Worm (Caenorhabditis elegans) whole organism, mixed stage, embryonic: ENCODE measurements around the gene kcnl-4.

ENCODE experiments used
- blmp-1 ChIP-seq: fragments of 150-350 bp; optimal IDR thresholded peaks from 2 replicates; lab custom pipeline; 2014; ENCODE audit warnings: missing biosample characterization, missing genetic modification characterization
- ceh-83 ChIP-seq: fragments of 200-800 bp; sonication (Bioruptor generic); optimal IDR thresholded peaks from 2 replicates; lab custom pipeline; 2018; ENCODE audit warnings: mild to moderate bottlenecking, missing genetic modification characterization, missing compliant biosample characterization
- cnd-1 ChIP-seq: fragments of 200-800 bp; sonication (Bioruptor generic); optimal IDR thresholded peaks from 2 replicates; lab custom pipeline; 2018; ENCODE audit warnings: mild to moderate bottlenecking, missing genetic modification characterization, missing compliant biosample characterization
- drap-1 ChIP-seq: fragments of 200-800 bp; sonication (Bioruptor generic); optimal IDR thresholded peaks from 3 replicates; lab custom pipeline; 2018; ENCODE audit warnings: mild to moderate bottlenecking, missing genetic modification characterization, missing compliant biosample characterization
- elt-1 ChIP-seq: sonication (generic microtip); optimal IDR thresholded peaks from 2 replicates; lab custom pipeline; 2017; ENCODE audit warnings: missing genetic modification characterization, mild to moderate bottlenecking, missing compliant biosample characterization, antibody characterized with exemption, moderate library complexity, borderline replicate concordance; ENCODE audit not compliant: insufficient read depth
- elt-3 ChIP-seq: fragments of 150-350 bp; optimal IDR thresholded peaks from 2 replicates; lab custom pipeline; 2014; ENCODE audit warnings: missing biosample characterization, missing genetic modification characterization
- lin-13 ChIP-seq: fragments of 150-350 bp; optimal IDR thresholded peaks from 2 replicates; lab custom pipeline; 2014; ENCODE audit warnings: missing biosample characterization, missing genetic modification characterization
- nhr-237 ChIP-seq: fragments of 150-350 bp; optimal IDR thresholded peaks from 2 replicates; lab custom pipeline; 2014; ENCODE audit warnings: missing biosample characterization, missing genetic modification characterization
- pha-4 ChIP-seq: fragments of 150-350 bp; optimal IDR thresholded peaks from 2 replicates; lab custom pipeline; 2018; ENCODE audit warnings: missing biosample characterization, missing genetic modification reagents, missing genetic modification characterization
- snpc-4 ChIP-seq: fragments of 150-350 bp; optimal IDR thresholded peaks from 2 replicates; lab custom pipeline; 2014; ENCODE audit warnings: missing biosample characterization, missing genetic modification characterization
- tbx-8 ChIP-seq: fragments of 200-800 bp; sonication (Bioruptor generic); optimal IDR thresholded peaks from 2 replicates; lab custom pipeline; 2018; ENCODE audit warnings: mild to moderate bottlenecking, missing genetic modification characterization, moderate library complexity, missing compliant biosample characterization
- unc-39 ChIP-seq: fragments of 150-350 bp; optimal IDR thresholded peaks from 2 replicates; lab custom pipeline; 2014; ENCODE audit warnings: missing biosample characterization, missing genetic modification characterization
- unc-62 ChIP-seq: fragments of 150-350 bp; optimal IDR thresholded peaks from 2 replicates; lab custom pipeline; 2014; ENCODE audit warnings: missing biosample characterization, missing genetic modification reagents, missing genetic modification characterization
- ztf-11 ChIP-seq: fragments of 150-350 bp; optimal IDR thresholded peaks from 2 replicates; lab custom pipeline; 2014; ENCODE audit warnings: missing biosample characterization, missing genetic modification characterization

DNA sequence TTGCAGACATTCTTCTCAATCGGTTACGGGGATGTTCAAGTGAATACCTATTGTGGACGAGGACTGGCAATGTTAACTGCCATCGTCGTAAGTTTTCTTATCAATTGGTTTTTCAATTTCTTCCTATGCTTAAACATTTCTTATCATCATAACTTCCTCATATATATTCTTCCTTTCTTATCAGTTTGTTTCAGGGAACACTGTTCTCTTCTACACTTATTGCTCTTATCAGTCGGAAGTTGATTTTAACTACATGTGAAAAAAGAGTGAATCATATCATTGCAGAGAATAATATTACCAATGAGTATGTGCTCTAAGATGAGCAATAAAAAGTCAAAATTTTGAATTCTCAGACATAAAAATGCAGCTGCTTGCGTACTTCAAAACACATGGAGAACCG, 11.2 kb downstream of the kcnl-4 start:
- no peak for TF ChIP-seq unc-62 (GFP tag; lab: Kevin White, UChicago)
- no peak for TF ChIP-seq nhr-237
- TF ChIP-seq ceh-83 = no peak
- TF ChIP-seq ztf-11 (tag; lab: Kevin White, UChicago) = no peak
- no peak for TF ChIP-seq tbx-8 (GFP tag; lab: Kevin White, UChicago)
- TF ChIP-seq elt-1 (tag; lab: Kevin White, UChicago) = no peak
- no peak for TF ChIP-seq elt-3 (tag; lab: Kevin White, UChicago)
- no peak for TF ChIP-seq cnd-1 (tag; lab: Kevin White, UChicago)
- no peak for TF ChIP-seq pha-4 (tag; lab: Kevin White, UChicago)
- TF ChIP-seq blmp-1 (tag; lab: Kevin White, UChicago) = no peak
- no peak for TF ChIP-seq drap-1
- TF ChIP-seq lin-13 (tag; lab: Kevin White, UChicago) = no peak
- no peak for TF ChIP-seq snpc-4 (tag; lab: Kevin White, UChicago)
- no peak for TF ChIP-seq unc-39 (tag; lab: Kevin White, UChicago)
